Fruit fly (Drosophila melanogaster) whole organism, wandering third instar larva: ENCODE results near the gene CG15642.

Experiments
- CG32264 ChIP-seq: fragments of 200-800 bp; sonication (Bioruptor generic); optimal IDR thresholded peaks from 2 replicates; lab custom pipeline; 2016; ENCODE audit warnings: missing biosample characterization, missing genetic modification characterization
- Jra ChIP-seq: sonication (Bioruptor generic); optimal IDR thresholded peaks from 2 replicates; lab custom pipeline; 2016; ENCODE audit warnings: missing biosample characterization, missing genetic modification characterization
- Mio ChIP-seq: sonication (Bioruptor generic); optimal IDR thresholded peaks from 2 replicates; lab custom pipeline; 2016; ENCODE audit warnings: missing biosample characterization, missing genetic modification characterization
- OdsH ChIP-seq: fragments of 200-800 bp; sonication (Bioruptor generic); optimal IDR thresholded peaks from 2 replicates; lab custom pipeline; 2016; ENCODE audit warnings: missing biosample characterization, mild to moderate bottlenecking, missing genetic modification characterization
- br ChIP-seq: fragments of 200-800 bp; sonication (Bioruptor generic); optimal IDR thresholded peaks from 2 replicates; lab custom pipeline; 2016; ENCODE audit warnings: missing biosample characterization, missing genetic modification characterization
- brk ChIP-seq: fragments of 200-800 bp; sonication (Bioruptor generic); optimal IDR thresholded peaks from 2 replicates; lab custom pipeline; 2016; ENCODE audit warnings: missing biosample characterization, mild to moderate bottlenecking, missing genetic modification characterization
- foxo ChIP-seq, 2 experiments: fragments of 200-800 bp; sonication (Bioruptor generic); optimal IDR thresholded peaks; 2 replicates in 1 of 2; 3 replicates in 1 of 2; lab custom pipeline; 2016 to 2017; ENCODE audit warnings: missing biosample characterization in 2 of 2, missing genetic modification characterization in 2 of 2
- lola ChIP-seq: fragments of >200 bp; optimal IDR thresholded peaks from 2 replicates; lab custom pipeline; 2017; ENCODE audit warnings: missing biosample characterization, missing genetic modification characterization
- pan ChIP-seq: fragments of >200 bp; optimal IDR thresholded peaks from 2 replicates; lab custom pipeline; 2017
- psq ChIP-seq: fragments of 200-800 bp; sonication (Bioruptor generic); optimal IDR thresholded peaks from 3 replicates; lab custom pipeline; 2017; ENCODE audit warnings: missing biosample characterization, mild to moderate bottlenecking, missing genetic modification characterization, moderate library complexity
- usp ChIP-seq: fragments of >200 bp; optimal IDR thresholded peaks from 2 replicates; lab custom pipeline; 2017; ENCODE audit warnings: missing biosample characterization, missing genetic modification characterization

dm6 chrX:15448809-15449208 lies 18.7 kb downstream of the CG15642 start:
- TF ChIP-seq pan (lab: Kevin White, UChicago) (no peak), lola (GFP tag; lab: Kevin White, UChicago) (no peak), CG32264 (GFP tag; lab: Kevin White, UChicago) (no peak), br (GFP tag; lab: Kevin White, UChicago) (no peak), psq (GFP tag; lab: Kevin White, UChicago) (no peak), Jra (GFP tag; lab: Kevin White, UChicago) (no peak), OdsH (GFP tag; lab: Kevin White, UChicago) (no peak), brk (GFP tag; lab: Kevin White, UChicago) (no peak), Mio (GFP tag; lab: Kevin White, UChicago) (no peak), foxo (GFP tag; optimal IDR thresholded peaks at IDR 0.05; lab: Kevin White, UChicago) (no peak), usp (GFP tag; lab: Kevin White, UChicago) (no peak)
